Worm (Caenorhabditis elegans) whole organism, young adult: ENCODE data around the gene K05F6.4.
"Not testable (repeated sequence)": the region's sequence is repeated elsewhere in the genome, so short reads cannot be mapped to it uniquely, and the experiment has no call there.

Experiments
- D2030.7 ChIP-seq: fragments of 200-800 bp; sonication (Bioruptor generic); IDR thresholded peaks from 2 replicates; pipeline ENCODE4 v1.3.6; 2022; ENCODE audit warnings: missing genetic modification reagents, missing genetic modification characterization, missing compliant biosample characterization
- F22D6.2 ChIP-seq: sonication (generic microtip); optimal IDR thresholded peaks from 2 replicates; lab custom pipeline; 2016; ENCODE audit warnings: mild to moderate bottlenecking, missing genetic modification characterization, missing compliant biosample characterization
- F33H1.4 ChIP-seq: fragments of 200-800 bp; sonication (Bioruptor generic); IDR thresholded peaks from 2 replicates; pipeline ENCODE4 v1.3.6; 2022; ENCODE audit warnings: missing genetic modification reagents, missing genetic modification characterization, missing compliant biosample characterization
- F49E8.2 ChIP-seq: sonication (generic microtip); optimal IDR thresholded peaks from 3 replicates; lab custom pipeline; 2017; ENCODE audit warnings: missing genetic modification characterization, mild to moderate bottlenecking, missing compliant biosample characterization, antibody characterized with exemption, moderate library complexity; ENCODE audit not compliant: insufficient read depth
- K12H6.12 ChIP-seq: fragments of 200-800 bp; sonication (Bioruptor generic); optimal IDR thresholded peaks from 2 replicates; lab custom pipeline; 2018; ENCODE audit warnings: mild to moderate bottlenecking, missing genetic modification characterization, missing compliant biosample characterization
- T26A5.8 ChIP-seq: sonication (generic microtip); optimal IDR thresholded peaks from 2 replicates; lab custom pipeline; 2016; ENCODE audit warnings: missing genetic modification characterization, missing compliant biosample characterization
- Y56A3A.18 ChIP-seq: fragments of 200-800 bp; sonication (Bioruptor generic); IDR thresholded peaks from 2 replicates; pipeline ENCODE4 v1.3.6; 2022; ENCODE audit warnings: missing genetic modification reagents, missing genetic modification characterization, missing compliant biosample characterization
- akir-1 ChIP-seq: fragments of 200-800 bp; sonication (Bioruptor generic); optimal IDR thresholded peaks from 2 replicates; lab custom pipeline; 2018; ENCODE audit warnings: mild to moderate bottlenecking, missing genetic modification characterization, moderate library complexity, missing compliant biosample characterization
- aptf-3 ChIP-seq: fragments of 200-800 bp; sonication (Bioruptor generic); IDR thresholded peaks from 2 replicates; pipeline ENCODE4 v1.3.6; 2022; ENCODE audit warnings: missing genetic modification characterization, missing compliant biosample characterization
- athp-1 ChIP-seq: sonication (generic microtip); optimal IDR thresholded peaks from 2 replicates; lab custom pipeline; 2017; ENCODE audit warnings: mild to moderate bottlenecking, missing genetic modification characterization, missing compliant biosample characterization
- attf-3 ChIP-seq: fragments of 200-800 bp; sonication (Bioruptor generic); conservative IDR thresholded peaks from 2 replicates; pipeline ENCODE4 v1.3.6; 2022; ENCODE audit warnings: missing genetic modification reagents, missing genetic modification characterization, missing compliant biosample characterization
- bed-1 ChIP-seq: fragments of 200-800 bp; sonication (Bioruptor generic); IDR thresholded peaks from 2 replicates; pipeline ENCODE4 v1.3.6; 2022; ENCODE audit warnings: missing genetic modification reagents, missing genetic modification characterization, missing compliant biosample characterization
- ceh-40 ChIP-seq: fragments of 200-800 bp; sonication (Bioruptor generic); IDR thresholded peaks from 2 replicates; pipeline ENCODE4 v1.3.6; 2022; ENCODE audit warnings: missing genetic modification characterization, missing compliant biosample characterization
- ceh-79 ChIP-seq: sonication (generic microtip); optimal IDR thresholded peaks from 2 replicates; lab custom pipeline; 2017; ENCODE audit warnings: mild to moderate bottlenecking, missing genetic modification characterization, missing compliant biosample characterization
- ceh-91 ChIP-seq: fragments of 200-800 bp; sonication (Bioruptor generic); IDR thresholded peaks from 2 replicates; pipeline ENCODE4 v1.3.6; 2022; ENCODE audit warnings: missing genetic modification reagents, missing genetic modification characterization, missing compliant biosample characterization
- egl-44 ChIP-seq: fragments of 200-800 bp; sonication (Bioruptor generic); IDR thresholded peaks from 2 replicates; pipeline ENCODE4 v1.3.6; 2022; ENCODE audit warnings: missing genetic modification reagents, missing genetic modification characterization, missing compliant biosample characterization
- ekl-4 ChIP-seq: fragments of 200-800 bp; sonication (Bioruptor generic); IDR thresholded peaks from 2 replicates; pipeline ENCODE4 v1.3.6; 2022; ENCODE audit warnings: missing genetic modification reagents, missing genetic modification characterization, missing compliant biosample characterization
- ets-4 ChIP-seq: fragments of 200-800 bp; sonication (Bioruptor generic); optimal IDR thresholded peaks from 2 replicates; lab custom pipeline; 2018; ENCODE audit warnings: mild to moderate bottlenecking, missing genetic modification characterization, missing compliant biosample characterization
- fkh-3 ChIP-seq: sonication (generic microtip); optimal IDR thresholded peaks from 2 replicates; lab custom pipeline; 2016; ENCODE audit warnings: mild to moderate bottlenecking, missing genetic modification characterization, missing compliant biosample characterization
- gei-17 ChIP-seq: fragments of 200-800 bp; sonication (Bioruptor generic); optimal IDR thresholded peaks from 2 replicates; lab custom pipeline; 2018; ENCODE audit warnings: mild to moderate bottlenecking, missing genetic modification characterization, missing compliant biosample characterization
- lin-40 ChIP-seq: sonication (generic microtip); optimal IDR thresholded peaks from 2 replicates; lab custom pipeline; 2016; ENCODE audit warnings: missing genetic modification characterization, mild to moderate bottlenecking, missing compliant biosample characterization, missing genotype, missing genetic modification reagents
- lin-54 ChIP-seq: fragments of 200-800 bp; sonication (Bioruptor generic); optimal IDR thresholded peaks from 2 replicates; lab custom pipeline; 2018; ENCODE audit warnings: mild to moderate bottlenecking, missing genetic modification characterization, missing compliant biosample characterization
- madf-3 ChIP-seq: fragments of 200-800 bp; sonication (Bioruptor generic); IDR thresholded peaks from 2 replicates; pipeline ENCODE4 v1.3.6; 2022; ENCODE audit warnings: missing genetic modification reagents, missing genetic modification characterization, missing compliant biosample characterization
- mel-28 ChIP-seq: sonication (generic microtip); optimal IDR thresholded peaks from 2 replicates; lab custom pipeline; 2016; ENCODE audit warnings: borderline replicate concordance, mild to moderate bottlenecking, missing genetic modification characterization, missing compliant biosample characterization
- mxl-1 ChIP-seq: sonication (generic microtip); optimal IDR thresholded peaks from 2 replicates; lab custom pipeline; 2016; ENCODE audit warnings: missing genetic modification characterization, missing compliant biosample characterization
- nfya-2 ChIP-seq: fragments of 200-800 bp; sonication (Bioruptor generic); IDR thresholded peaks from 2 replicates; pipeline ENCODE4 v1.3.6; 2022; ENCODE audit warnings: missing genetic modification reagents, missing genetic modification characterization, missing compliant biosample characterization
- nhr-120 ChIP-seq: fragments of 200-800 bp; sonication (Bioruptor generic); IDR thresholded peaks from 2 replicates; pipeline ENCODE4 v1.3.6; 2022; ENCODE audit warnings: missing genetic modification characterization, missing compliant biosample characterization
- nhr-80 ChIP-seq: sonication (generic microtip); optimal IDR thresholded peaks from 2 replicates; lab custom pipeline; 2016; ENCODE audit warnings: missing genetic modification characterization, missing compliant biosample characterization
- nhr-90 ChIP-seq: sonication (generic microtip); optimal IDR thresholded peaks from 2 replicates; lab custom pipeline; 2016; ENCODE audit warnings: missing genotype, mild to moderate bottlenecking, missing genetic modification characterization, missing compliant biosample characterization
- repo-1 ChIP-seq: sonication (generic microtip); optimal IDR thresholded peaks from 2 replicates; lab custom pipeline; 2017; ENCODE audit warnings: mild to moderate bottlenecking, missing genetic modification characterization, missing compliant biosample characterization
- sea-2 ChIP-seq: fragments of 200-800 bp; sonication (Bioruptor generic); IDR thresholded peaks from 2 replicates; pipeline ENCODE4 v1.3.6; 2022; ENCODE audit warnings: missing genetic modification characterization, missing compliant biosample characterization
- snpc-1.1 ChIP-seq: sonication (generic microtip); optimal IDR thresholded peaks from 2 replicates; lab custom pipeline; 2017; ENCODE audit warnings: missing genetic modification characterization, mild to moderate bottlenecking, missing compliant biosample characterization, antibody characterized with exemption, moderate library complexity, missing genotype, missing genetic modification reagents; ENCODE audit not compliant: insufficient read depth
- xnd-1 ChIP-seq: sonication (generic microtip); optimal IDR thresholded peaks from 2 replicates; lab custom pipeline; 2016; ENCODE audit warnings: missing genotype, missing genetic modification reagents, missing genetic modification characterization, missing compliant biosample characterization
- zfh-2 ChIP-seq: fragments of 200-800 bp; sonication (Bioruptor generic); conservative IDR thresholded peaks from 2 replicates; pipeline ENCODE4 v1.3.6; 2022; ENCODE audit warnings: missing genetic modification reagents, missing genetic modification characterization, missing compliant biosample characterization
- ztf-28 ChIP-seq: fragments of 200-800 bp; sonication (Bioruptor generic); IDR thresholded peaks from 2 replicates; pipeline ENCODE4 v1.3.6; 2022; ENCODE audit warnings: missing genetic modification reagents, missing genetic modification characterization, missing compliant biosample characterization
- ztf-3 ChIP-seq: fragments of 200-800 bp; sonication (Bioruptor generic); optimal IDR thresholded peaks from 2 replicates; lab custom pipeline; 2018; ENCODE audit warnings: mild to moderate bottlenecking, missing genetic modification characterization, missing compliant biosample characterization

Gene K05F6.4

ce11 chrII:1540628-1541027 lies 2.7 kb upstream of the K05F6.4 start, which contains the start of gene poml-4:
Gene poml-4, plus strand, starts transcription at chrII:1540928.
- TF ChIP-seq zfh-2 (GFP tag; lab: Robert Waterston, UW); xnd-1 (tag; lab: Kevin White, UChicago); ekl-4 (GFP tag; lab: Robert Waterston, UW): not testable (repeated sequence)

- no peak for TF ChIP-seq ceh-79
- no peak for TF ChIP-seq aptf-3 (GFP tag; lab: Robert Waterston, UW)
- TF ChIP-seq nfya-2: no peak
- TF ChIP-seq ets-4: no peak
- no peak for TF ChIP-seq T26A5.8 (tag; lab: Kevin White, UChicago)
- TF ChIP-seq fkh-3: no peak
- TF ChIP-seq attf-3 (GFP tag; lab: Robert Waterston, UW): no peak
- TF ChIP-seq nhr-80 (tag; lab: Kevin White, UChicago): no peak
- TF ChIP-seq madf-3 (GFP tag; lab: Robert Waterston, UW): no peak
- TF ChIP-seq lin-40 (tag; lab: Kevin White, UChicago): no peak
Measured at ce11 chrII:1545625-1546024, 2.3 kb downstream of the K05F6.4 start, which contains the start of gene K05F6.12. Gene K05F6.12, plus strand, starts transcription at chrII:1545925.

- TF ChIP-seq nhr-90 (no peak), F22D6.2 (tag; lab: Kevin White, UChicago) (no peak), egl-44 (GFP tag; lab: Robert Waterston, UW) (no peak)
Measured at ce11 chrII:1550501-1550900, 7.2 kb downstream of the K05F6.4 start, which contains the start of the genes fbxb-52 and fbxb-51. Gene fbxb-52, minus strand, starts transcription at chrII:1550601. Gene fbxb-51, plus strand, starts transcription at chrII:1550712.

ce11 chrII:1556217-1556616 lies 12.9 kb downstream of the K05F6.4 start, which contains the start of the genes fbxb-54 and fbxb-50:
Gene fbxb-54, minus strand, starts transcription at chrII:1556317.
Gene fbxb-50, plus strand, starts transcription at chrII:1556443.
- not testable (repeated sequence) for TF ChIP-seq bed-1 (GFP tag; lab: Robert Waterston, UW); mxl-1; F33H1.4 (GFP tag; lab: Robert Waterston, UW)

ce11 chrII:1560839-1561238 lies 17.6 kb downstream of the K05F6.4 start:
- TF ChIP-seq nhr-80 (tag; lab: Kevin White, UChicago) (no peak), xnd-1 (tag; lab: Kevin White, UChicago) (no peak), gei-17 (GFP tag; lab: Kevin White, UChicago) (no peak), ceh-40 (GFP tag; lab: Robert Waterston, UW) (no peak), F49E8.2 (tag; lab: Kevin White, UChicago) (no peak), mel-28 (tag; lab: Kevin White, UChicago) (no peak), snpc-1.1 (tag; lab: Kevin White, UChicago) (no peak), athp-1 (tag; lab: Kevin White, UChicago) (no peak), lin-54 (GFP tag; lab: Kevin White, UChicago) (no peak), sea-2 (GFP tag; lab: Robert Waterston, UW) (no peak), ceh-91 (GFP tag; lab: Robert Waterston, UW) (no peak), akir-1 (GFP tag; lab: Kevin White, UChicago) (no peak), nhr-120 (GFP tag; lab: Robert Waterston, UW) (no peak), Y56A3A.18 (GFP tag; lab: Robert Waterston, UW) (no peak), F33H1.4 (GFP tag; lab: Robert Waterston, UW) (no peak), repo-1 (tag; lab: Kevin White, UChicago) (no peak), ztf-28 (GFP tag; lab: Robert Waterston, UW) (no peak), ztf-3 (no peak), K12H6.12 (tag; lab: Kevin White, UChicago) (no peak), D2030.7 (GFP tag; lab: Robert Waterston, UW) (no peak)
